Fruit fly (Drosophila melanogaster) whole organism, embryonic: ENCODE data around the gene Map205.

Experiments
- Ada2b ChIP-seq: fragments of 200-800 bp; sonication (Bioruptor generic); IDR thresholded peaks from 2 replicates; pipeline ENCODE4 v1.3.6; 2022; ENCODE audit warnings: missing biosample characterization, missing genetic modification characterization
- CG10366 ChIP-seq: fragments of 200-800 bp; sonication (Bioruptor generic); IDR thresholded peaks from 2 replicates; pipeline ENCODE4 v1.3.6; 2022; ENCODE audit warnings: missing biosample characterization, missing genetic modification characterization
- CG10959 ChIP-seq: fragments of 200-800 bp; sonication (Bioruptor generic); IDR thresholded peaks from 2 replicates; pipeline ENCODE4 v1.3.6; 2022; ENCODE audit warnings: missing biosample characterization, missing genetic modification characterization
- CG12299 ChIP-seq: fragments of 200-800 bp; sonication (Bioruptor generic); optimal IDR thresholded peaks from 2 replicates; lab custom pipeline; 2018; ENCODE audit warnings: missing biosample characterization, mild to moderate bottlenecking, missing genetic modification characterization
- CG12769 ChIP-seq: fragments of 200-800 bp; sonication (Bioruptor generic); optimal IDR thresholded peaks from 2 replicates; lab custom pipeline; 2019; ENCODE audit warnings: missing biosample characterization, mild to moderate bottlenecking, missing genetic modification characterization, moderate library complexity
- CG13123 ChIP-seq: fragments of 200-800 bp; sonication (Bioruptor generic); optimal IDR thresholded peaks from 2 replicates; lab custom pipeline; 2016; ENCODE audit warnings: missing biosample characterization, missing genetic modification characterization
- CG13287 ChIP-seq: fragments of 200-800 bp; sonication (Bioruptor generic); IDR thresholded peaks from 2 replicates; pipeline ENCODE4 v1.3.6; 2022; ENCODE audit warnings: missing biosample characterization, missing genetic modification characterization; ENCODE audit not compliant: partially characterized antibody
- CG13624 ChIP-seq: fragments of 200-800 bp; sonication (Bioruptor generic); optimal IDR thresholded peaks from 2 replicates; lab custom pipeline; 2016; ENCODE audit warnings: missing biosample characterization, missing genetic modification characterization
- CG14441 ChIP-seq: fragments of 200-800 bp; sonication (Bioruptor generic); IDR thresholded peaks from 2 replicates; pipeline ENCODE4 v1.3.6; 2022; ENCODE audit warnings: missing biosample characterization, missing genetic modification characterization
- CG15479 ChIP-seq: fragments of 200-800 bp; sonication (Bioruptor generic); optimal IDR thresholded peaks from 3 replicates; lab custom pipeline; 2019; ENCODE audit warnings: missing biosample characterization, mild to moderate bottlenecking, missing genetic modification characterization, moderate library complexity
- CG18262 ChIP-seq: fragments of 200-800 bp; optimal IDR thresholded peaks from 3 replicates; lab custom pipeline; 2019; ENCODE audit warnings: missing biosample characterization, mild to moderate bottlenecking, missing genetic modification characterization, moderate library complexity
- CG18764 ChIP-seq: fragments of 200-800 bp; sonication (Bioruptor generic); optimal IDR thresholded peaks from 3 replicates; lab custom pipeline; 2016; ENCODE audit warnings: missing biosample characterization, missing genetic modification characterization
- CG2116 ChIP-seq: fragments of 200-800 bp; sonication (Bioruptor generic); optimal IDR thresholded peaks from 3 replicates; lab custom pipeline; 2018; ENCODE audit warnings: missing biosample characterization, mild to moderate bottlenecking, missing genetic modification characterization
- CG2889 ChIP-seq: fragments of 200-800 bp; sonication (Bioruptor generic); IDR thresholded peaks from 3 replicates; pipeline ENCODE4 v1.3.6; 2022; ENCODE audit warnings: missing biosample characterization, missing genetic modification characterization
- CG30403 ChIP-seq: fragments of 200-800 bp; sonication (Bioruptor generic); optimal IDR thresholded peaks from 3 replicates; lab custom pipeline; 2016; ENCODE audit warnings: missing biosample characterization, missing genetic modification characterization
- CG31388 ChIP-seq: fragments of 200-800 bp; sonication (Bioruptor generic); optimal IDR thresholded peaks from 2 replicates; lab custom pipeline; 2016; ENCODE audit warnings: missing biosample characterization, missing genetic modification characterization
- CG33557 ChIP-seq: fragments of 200-800 bp; sonication (Bioruptor generic); optimal IDR thresholded peaks from 2 replicates; lab custom pipeline; 2019; ENCODE audit warnings: missing biosample characterization, mild to moderate bottlenecking, missing genetic modification characterization, moderate library complexity
- CG4360 ChIP-seq: fragments of 200-800 bp; sonication (Bioruptor generic); IDR thresholded peaks from 2 replicates; pipeline ENCODE4 v1.3.6; 2022; ENCODE audit warnings: missing biosample characterization, missing genetic modification characterization
- CG43689 ChIP-seq: fragments of 200-800 bp; sonication (Bioruptor generic); IDR thresholded peaks from 2 replicates; pipeline ENCODE4 v1.3.6; 2022; ENCODE audit warnings: missing biosample characterization, missing genetic modification characterization
- CG4404 ChIP-seq: fragments of 200-800 bp; sonication (Bioruptor generic); IDR thresholded peaks from 2 replicates; pipeline ENCODE4 v1.3.6; 2022; ENCODE audit warnings: missing biosample characterization, missing genetic modification characterization
- CG5953 ChIP-seq: fragments of 200-800 bp; sonication (Bioruptor generic); IDR thresholded peaks from 2 replicates; pipeline ENCODE4 v1.3.6; 2022; ENCODE audit warnings: missing biosample characterization, missing genetic modification characterization
- CG6791 ChIP-seq: fragments of 200-800 bp; sonication (Bioruptor generic); IDR thresholded peaks from 3 replicates; pipeline ENCODE4 v1.3.6; 2022; ENCODE audit warnings: missing biosample characterization, missing genetic modification characterization; ENCODE audit not compliant: partially characterized antibody
- CG7556 ChIP-seq: fragments of 200-800 bp; sonication (Bioruptor generic); optimal IDR thresholded peaks from 2 replicates; lab custom pipeline; 2017; ENCODE audit warnings: missing biosample characterization, mild to moderate bottlenecking, missing genetic modification characterization
- CG8281 ChIP-seq: fragments of 200-800 bp; sonication (Bioruptor generic); optimal IDR thresholded peaks from 2 replicates; lab custom pipeline; 2018; ENCODE audit warnings: missing biosample characterization, mild to moderate bottlenecking, missing genetic modification characterization, moderate library complexity
- CG9932 ChIP-seq: fragments of 200-800 bp; sonication (Bioruptor generic); IDR thresholded peaks from 2 replicates; pipeline ENCODE4 v1.3.6; 2022; ENCODE audit warnings: missing biosample characterization, missing genetic modification characterization
- Dbx ChIP-seq: fragments of 200-800 bp; sonication (Bioruptor generic); IDR thresholded peaks from 3 replicates; pipeline ENCODE4 v1.3.6; 2022; ENCODE audit warnings: missing biosample characterization, missing genetic modification characterization
- Dref ChIP-seq: fragments of 200-800 bp; sonication (Bioruptor generic); IDR thresholded peaks from 2 replicates; pipeline ENCODE4 v1.3.6; 2022; ENCODE audit warnings: missing biosample characterization, missing genetic modification characterization
- ERR ChIP-seq: fragments of 200-800 bp; sonication (Bioruptor generic); optimal IDR thresholded peaks from 2 replicates; lab custom pipeline; 2016; ENCODE audit warnings: missing biosample characterization, missing genetic modification characterization
- Elba2 ChIP-seq: fragments of 200-800 bp; sonication (Bioruptor generic); optimal IDR thresholded peaks from 3 replicates; lab custom pipeline; 2016; ENCODE audit warnings: missing biosample characterization, missing genetic modification characterization
- HLH3B ChIP-seq: fragments of 200-800 bp; sonication (Bioruptor generic); IDR thresholded peaks from 2 replicates; pipeline ENCODE4 v1.3.6; 2022; ENCODE audit warnings: missing biosample characterization, missing genetic modification characterization
- HLH4C ChIP-seq: fragments of 200-800 bp; sonication (Bioruptor generic); IDR thresholded peaks from 3 replicates; pipeline ENCODE4 v1.3.6; 2022; ENCODE audit warnings: missing biosample characterization, missing genetic modification characterization; ENCODE audit not compliant: partially characterized antibody
- Mrtf ChIP-seq: fragments of 200-800 bp; sonication (Bioruptor generic); IDR thresholded peaks from 3 replicates; pipeline ENCODE4 v1.3.6; 2022; ENCODE audit warnings: missing biosample characterization, missing genetic modification characterization
- Nf-YA ChIP-seq: fragments of 200-800 bp; sonication (Bioruptor generic); IDR thresholded peaks from 2 replicates; pipeline ENCODE4 v1.3.6; 2022; ENCODE audit warnings: missing biosample characterization, missing genetic modification characterization
- Six4 ChIP-seq: fragments of 200-800 bp; sonication (Bioruptor generic); optimal IDR thresholded peaks from 2 replicates; lab custom pipeline; 2016; ENCODE audit warnings: missing biosample characterization, missing genetic modification characterization
- Xrp1 ChIP-seq: fragments of 200-800 bp; sonication (Bioruptor generic); IDR thresholded peaks from 2 replicates; pipeline ENCODE4 v1.3.6; 2022; ENCODE audit warnings: missing biosample characterization, missing genetic modification characterization
- abd-A ChIP-seq: fragments of 200-800 bp; sonication (Bioruptor generic); optimal IDR thresholded peaks from 3 replicates; lab custom pipeline; 2019; ENCODE audit warnings: missing biosample characterization, mild to moderate bottlenecking, missing genetic modification characterization, moderate library complexity
- corto ChIP-seq: fragments of 200-800 bp; sonication (Bioruptor generic); optimal IDR thresholded peaks from 2 replicates; lab custom pipeline; 2016; ENCODE audit warnings: missing biosample characterization, mild to moderate bottlenecking, missing genetic modification characterization, moderate library complexity
- da ChIP-seq: fragments of 200-800 bp; sonication (Bioruptor generic); optimal IDR thresholded peaks from 2 replicates; lab custom pipeline; 2016; ENCODE audit warnings: missing biosample characterization, missing genetic modification characterization
- emc ChIP-seq: fragments of 200-800 bp; sonication (Bioruptor generic); optimal IDR thresholded peaks from 2 replicates; lab custom pipeline; 2016; ENCODE audit warnings: missing biosample characterization, missing genetic modification characterization
- gce ChIP-seq: fragments of 200-800 bp; sonication (Bioruptor generic); IDR thresholded peaks from 3 replicates; pipeline ENCODE4 v1.3.6; 2022; ENCODE audit warnings: missing biosample characterization, missing genetic modification characterization
- h ChIP-seq: fragments of >200 bp; optimal IDR thresholded peaks from 2 replicates; lab custom pipeline; 2017
- hkb ChIP-seq, 2 experiments: fragments of 200-800 bp in 1 of 2; fragments of >200 bp in 1 of 2; sonication (Bioruptor generic) in 1 of 2; IDR thresholded peaks in 1 of 2; optimal IDR thresholded peaks in 1 of 2; 2 replicates each; pipeline versions ENCODE4 v1.3.6 to Lab custom; 2017 to 2022; ENCODE audit warnings: missing biosample characterization in 1 of 2, missing genetic modification characterization in 1 of 2
- knrl ChIP-seq: fragments of 200-800 bp; sonication (Bioruptor generic); IDR thresholded peaks from 3 replicates; pipeline ENCODE4 v1.3.6; 2022; ENCODE audit warnings: missing biosample characterization, missing genetic modification characterization; ENCODE audit not compliant: partially characterized antibody
- mirr ChIP-seq: fragments of 200-800 bp; sonication (Bioruptor generic); optimal IDR thresholded peaks from 3 replicates; lab custom pipeline; 2018; ENCODE audit warnings: missing biosample characterization, mild to moderate bottlenecking, missing genetic modification characterization
- onecut ChIP-seq: fragments of 200-800 bp; sonication (Bioruptor generic); IDR thresholded peaks from 2 replicates; pipeline ENCODE4 v1.3.6; 2022; ENCODE audit warnings: missing biosample characterization, missing genetic modification characterization
- pho ChIP-seq: fragments of 200-800 bp; sonication (Bioruptor generic); optimal IDR thresholded peaks from 2 replicates; lab custom pipeline; 2016; ENCODE audit warnings: missing biosample characterization, missing genetic modification characterization
- pzg ChIP-seq: fragments of 200-800 bp; sonication (Bioruptor generic); optimal IDR thresholded peaks from 3 replicates; lab custom pipeline; 2018; ENCODE audit warnings: missing biosample characterization, mild to moderate bottlenecking, missing genetic modification characterization, moderate library complexity
- rib ChIP-seq: fragments of 200-800 bp; sonication (Bioruptor generic); IDR thresholded peaks from 2 replicates; pipeline ENCODE4 v1.3.6; 2022; ENCODE audit warnings: missing biosample characterization, missing genetic modification characterization
- schlank ChIP-seq: fragments of 200-800 bp; sonication (Bioruptor generic); optimal IDR thresholded peaks from 2 replicates; lab custom pipeline; 2018; ENCODE audit warnings: missing biosample characterization, mild to moderate bottlenecking, missing genetic modification characterization
- tap ChIP-seq: fragments of 200-800 bp; optimal IDR thresholded peaks from 3 replicates; lab custom pipeline; 2019; ENCODE audit warnings: missing biosample characterization, mild to moderate bottlenecking, missing genetic modification characterization, moderate library complexity

The Map205 gene

dm6 chr3R:32051782-32052503, 16.3 kb downstream of the Map205 start, which contains the start of the genes krz and mod (continued):
- peak; percentile 56 for TF ChIP-seq pzg
- TF ChIP-seq CG10366 (GFP tag; lab: Robert Waterston, UW) = no peak
- no peak for TF ChIP-seq CG13123 (GFP tag; lab: Kevin White, UChicago)
- TF ChIP-seq CG13624 (GFP tag; lab: Kevin White, UChicago) = peak; percentile 44
- no peak for TF ChIP-seq abd-A (tag; lab: Kevin White, UChicago)
- TF ChIP-seq CG33557 (GFP tag; lab: Kevin White, UChicago) = peak; percentile 4
- no peak for TF ChIP-seq CG6791
- TF ChIP-seq CG12299 = no peak
- TF ChIP-seq CG9932 = no peak
- no peak for TF ChIP-seq CG10959 (GFP tag; lab: Robert Waterston, UW)
- no peak for TF ChIP-seq Mrtf (GFP tag; lab: Robert Waterston, UW)
- TF ChIP-seq mirr (GFP tag; lab: Kevin White, UChicago) = no peak
- 0 out of 3 replicates have a peak, but pooled peaks have one; percentile 7 for TF ChIP-seq HLH4C (GFP tag; lab: Robert Waterston, UW)
- TF ChIP-seq CG7556 (GFP tag; lab: Kevin White, UChicago) = no peak
- no peak for TF ChIP-seq Ada2b
- TF ChIP-seq CG31388 (GFP tag; lab: Kevin White, UChicago) = no peak
- TF ChIP-seq Dbx (GFP tag; lab: Robert Waterston, UW) = 0 out of 3 replicates have a peak, but pooled peaks have one; percentile 33
- TF ChIP-seq CG43689 = no peak
- TF ChIP-seq onecut (GFP tag; lab: Robert Waterston, UW) = peak; percentile 13; the same call in 1 of the 2 replicates
- TF ChIP-seq CG15479 (GFP tag; lab: Kevin White, UChicago) = no peak
- TF ChIP-seq CG4360 = no peak
- no peak for TF ChIP-seq CG30403
- TF ChIP-seq pho = peak; percentile 30
- TF ChIP-seq emc (GFP tag; lab: Kevin White, UChicago) = no peak
- no peak for TF ChIP-seq Xrp1 (GFP tag; lab: Robert Waterston, UW)
- TF ChIP-seq Dref (GFP tag; lab: Robert Waterston, UW) = no peak
- no peak for TF ChIP-seq gce
- TF ChIP-seq CG2116 = no peak
- no peak for TF ChIP-seq h (lab: Kevin White, UChicago)
- no peak for TF ChIP-seq corto (GFP tag; lab: Kevin White, UChicago)
- no peak for TF ChIP-seq CG5953 (GFP tag; lab: Robert Waterston, UW)
- no peak for TF ChIP-seq CG18764 (GFP tag; lab: Kevin White, UChicago)
- TF ChIP-seq CG12769 (tag; lab: Kevin White, UChicago) = peak; percentile 65
- no peak for TF ChIP-seq rib
- TF ChIP-seq CG13287 = peak; percentile 37; the same call in 1 of the 2 replicates
- TF ChIP-seq CG2889 = no peak
- TF ChIP-seq knrl = no peak; the same call in 2 of the 3 replicates
- no peak for TF ChIP-seq hkb (optimal IDR thresholded peaks at IDR 0.05; lab: Kevin White, UChicago)
- peak; percentile 25; the same call in 1 of the 2 replicates for TF ChIP-seq hkb (GFP tag; IDR thresholded peaks at IDR 0.05; lab: Robert Waterston, UW)
- no peak for TF ChIP-seq da
- no peak for TF ChIP-seq Nf-YA
- TF ChIP-seq CG8281 (tag; lab: Kevin White, UChicago) = no peak
- TF ChIP-seq CG4404 (GFP tag; lab: Robert Waterston, UW) = no peak
- TF ChIP-seq CG18262 = peak; percentile 28
- TF ChIP-seq schlank (tag; lab: Kevin White, UChicago) = no peak
- TF ChIP-seq HLH3B (GFP tag; lab: Robert Waterston, UW) = 0 out of 2 replicates have a peak, but pooled peaks have one; percentile 7
- no peak for TF ChIP-seq ERR (GFP tag; lab: Kevin White, UChicago)
- no peak for TF ChIP-seq Six4 (GFP tag; lab: Kevin White, UChicago)
- TF ChIP-seq Elba2 (GFP tag; lab: Kevin White, UChicago) = no peak
- no peak for TF ChIP-seq CG14441 (GFP tag; lab: Robert Waterston, UW)
- TF ChIP-seq tap (tag; lab: Kevin White, UChicago) = no peak
